Fruit fly (Drosophila melanogaster): ENCODE results near the gene CG31213.

dm6 chr3R:20021152-20021769, 48.6 kb downstream of the CG31213 start, which contains the start of the genes PIG-L and psidin:
- TF ChIP-seq sv (GFP tag; optimal IDR thresholded peaks at IDR 0.05): peak; percentile 74
- TF ChIP-seq ey (GFP tag; optimal IDR thresholded peaks at IDR 0.05): peak; percentile 82
- peak; percentile 25 for TF ChIP-seq Mio (GFP tag; optimal IDR thresholded peaks at IDR 0.05)
- peak; percentile 75 for TF ChIP-seq fru (GFP tag; optimal IDR thresholded peaks at IDR 0.05)
